Fruit fly (Drosophila melanogaster): ENCODE results near the gene CG32176.

dm6 chr3L:17486794-17487726 lies 53.4 kb downstream of the CG32176 start, which contains the start of gene Oatp74D:
- peak; percentile 16 for TF ChIP-seq CG8478 (optimal IDR thresholded peaks at IDR 0.05)
- TF ChIP-seq EcR (GFP tag; optimal IDR thresholded peaks at IDR 0.05), result no peak
- TF ChIP-seq Dll (optimal IDR thresholded peaks at IDR 0.05), result peak; percentile 30
- no peak for TF ChIP-seq psq (optimal IDR thresholded peaks at IDR 0.05)

Measured in whole organism.